Fruit fly (Drosophila melanogaster): ENCODE measurements around the gene CG13926.

CG13926 gene

DNA sequence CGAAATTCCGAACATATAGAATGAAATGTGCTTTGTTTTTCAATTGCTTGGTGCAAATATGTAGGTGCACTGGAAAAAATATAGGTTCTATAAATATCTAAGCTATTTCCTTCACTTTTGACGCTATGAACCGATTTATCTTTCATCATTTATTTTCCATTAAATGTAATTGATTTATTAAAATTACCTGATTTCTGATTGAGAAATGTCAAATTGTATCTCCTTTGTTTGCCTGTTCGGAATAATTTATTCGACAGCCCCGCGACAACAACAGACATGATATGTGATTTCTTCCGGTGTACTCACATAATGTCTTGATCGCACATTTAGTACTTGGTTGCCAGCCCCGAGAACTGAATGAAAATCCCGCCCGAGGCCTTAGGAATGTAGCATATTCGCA is 8.3 kb downstream of the CG13926 start (continued):
- TF ChIP-seq luna (GFP tag; optimal IDR thresholded peaks at IDR 0.05): no peak
- no peak for TF ChIP-seq CG10462 (GFP tag; optimal IDR thresholded peaks at IDR 0.05)
- TF ChIP-seq CG1832 (GFP tag; optimal IDR thresholded peaks at IDR 0.05): no peak
- TF ChIP-seq Bgb (GFP tag; IDR thresholded peaks at IDR 0.05; ENCODE audit: partially characterized antibody): no peak
- peak; percentile 36 for TF ChIP-seq caup (GFP tag; optimal IDR thresholded peaks at IDR 0.05; ENCODE audit: severe bottlenecking)
- TF ChIP-seq ap (GFP tag; IDR thresholded peaks at IDR 0.05): no peak
- TF ChIP-seq Ravus (GFP tag; IDR thresholded peaks at IDR 0.05): peak; percentile 18; the same call in 1 of the 2 replicates
- TF ChIP-seq CG34422 (GFP tag; IDR thresholded peaks at IDR 0.05): 0 out of 3 replicates have a peak, but pooled peaks have one; percentile 31
- 0 out of 2 replicates have a peak, but pooled peaks have one; percentile 44 for TF ChIP-seq Drgx (GFP tag; IDR thresholded peaks at IDR 0.05)
- no peak for TF ChIP-seq danr (GFP tag; IDR thresholded peaks at IDR 0.05)
- no peak for TF ChIP-seq repo (GFP tag; optimal IDR thresholded peaks at IDR 0.05)
- no peak for TF ChIP-seq Sry-β (GFP tag; optimal IDR thresholded peaks at IDR 0.05)
- TF ChIP-seq sna (GFP tag; IDR thresholded peaks at IDR 0.05; ENCODE audit: partially characterized antibody): no peak
- no peak for TF ChIP-seq esg (GFP tag; conservative IDR thresholded peaks at IDR 0.05)
- no peak for TF ChIP-seq ab (GFP tag; optimal IDR thresholded peaks at IDR 0.05)
- TF ChIP-seq dimm (GFP tag; IDR thresholded peaks at IDR 0.05): no peak
- no peak for TF ChIP-seq CG8359 (GFP tag; optimal IDR thresholded peaks at IDR 0.05; ENCODE audit: borderline replicate concordance)
- TF ChIP-seq CG2202 (tag; optimal IDR thresholded peaks at IDR 0.05): no peak
- TF ChIP-seq CG10321 (GFP tag; IDR thresholded peaks at IDR 0.05): no peak
- no peak for TF ChIP-seq CG12071 (GFP tag; optimal IDR thresholded peaks at IDR 0.05)
- peak; percentile 41 for TF ChIP-seq Oli (tag; optimal IDR thresholded peaks at IDR 0.05)
- TF ChIP-seq CG6175 (GFP tag; IDR thresholded peaks at IDR 0.05): no peak
- no peak for TF ChIP-seq Nf-YC (tag; optimal IDR thresholded peaks at IDR 0.05)
- TF ChIP-seq Meics (GFP tag; optimal IDR thresholded peaks at IDR 0.05): peak; percentile 68
- no peak for TF ChIP-seq vnd (GFP tag; IDR thresholded peaks at IDR 0.05; ENCODE audit: partially characterized antibody)
- TF ChIP-seq CG15073 (GFP tag; optimal IDR thresholded peaks at IDR 0.05): no peak
- peak; percentile 24; the same call in 1 of the 3 replicates for TF ChIP-seq CG11560 (tag; IDR thresholded peaks at IDR 0.05)
- TF ChIP-seq zen2 (GFP tag; IDR thresholded peaks at IDR 0.05; ENCODE audit: partially characterized antibody): no peak
- TF ChIP-seq Dref (GFP tag; IDR thresholded peaks at IDR 0.05): no peak
- TF ChIP-seq org-1 (GFP tag; optimal IDR thresholded peaks at IDR 0.05): no peak
- no peak for TF ChIP-seq twi (tag; optimal IDR thresholded peaks at IDR 0.05)
- no peak for TF ChIP-seq z (GFP tag; IDR thresholded peaks at IDR 0.05)
- TF ChIP-seq kni (GFP tag; optimal IDR thresholded peaks at IDR 0.05): no peak
- TF ChIP-seq Oaz (GFP tag; IDR thresholded peaks at IDR 0.05): no peak
- no peak for TF ChIP-seq ewg (GFP tag; optimal IDR thresholded peaks at IDR 0.05)
- 0 out of 2 replicates have a peak, but pooled peaks have one; percentile 10 for TF ChIP-seq Taf1 (GFP tag; IDR thresholded peaks at IDR 0.05)
- no peak for TF ChIP-seq CG6813 (GFP tag; optimal IDR thresholded peaks at IDR 0.05)
- TF ChIP-seq CG1603 (tag; optimal IDR thresholded peaks at IDR 0.05): no peak
- no peak for TF ChIP-seq CG11723 (GFP tag; optimal IDR thresholded peaks at IDR 0.05)
- no peak for TF ChIP-seq Sry-δ (GFP tag; optimal IDR thresholded peaks at IDR 0.05)
- no peak for TF ChIP-seq CG3995 (GFP tag; optimal IDR thresholded peaks at IDR 0.05)
- TF ChIP-seq CG1602 (GFP tag; optimal IDR thresholded peaks at IDR 0.05): no peak
- TF ChIP-seq zen (tag; optimal IDR thresholded peaks at IDR 0.05): no peak
- no peak for TF ChIP-seq mld (GFP tag; IDR thresholded peaks at IDR 0.05; ENCODE audit: partially characterized antibody)
- no peak for TF ChIP-seq Xrp1 (GFP tag; IDR thresholded peaks at IDR 0.05)
- TF ChIP-seq CG33213 (GFP tag; optimal IDR thresholded peaks at IDR 0.05): no peak
- TF ChIP-seq Deaf1 (tag; optimal IDR thresholded peaks at IDR 0.05): no peak
- TF ChIP-seq Atf6 (GFP tag; IDR thresholded peaks at IDR 0.05): peak; percentile 70
- peak; percentile 4 for TF ChIP-seq CG9437 (GFP tag; optimal IDR thresholded peaks at IDR 0.05)
- TF ChIP-seq CG9215 (GFP tag; IDR thresholded peaks at IDR 0.05): peak; percentile 59; the same call in 1 of the 2 replicates
- TF ChIP-seq TFAM (GFP tag; optimal IDR thresholded peaks at IDR 0.05): no peak
